Fruit fly (Drosophila melanogaster): Measurements from ENCODE around the gene yl.

dm6 chrX:14233843-14234337 is 40.9 kb downstream of the yl start, which contains the start of gene CG42271:
- no peak for TF ChIP-seq usp (GFP tag; optimal IDR thresholded peaks at IDR 0.05)
- no peak for TF ChIP-seq Dll (optimal IDR thresholded peaks at IDR 0.05)
- TF ChIP-seq CG8478 (optimal IDR thresholded peaks at IDR 0.05), result no peak
- no peak for TF ChIP-seq psq (optimal IDR thresholded peaks at IDR 0.05)
